Worm (Caenorhabditis elegans): Measurements from ENCODE around the gene ergi-3.

ce11 chrX:15585144-15585543 lies 31.4 kb downstream of the ergi-3 start:
- no peak for TF ChIP-seq dao-5 (tag; optimal IDR thresholded peaks at IDR 0.05)
- TF ChIP-seq him-1 (tag; optimal IDR thresholded peaks at IDR 0.05) = no peak
- no peak for TF ChIP-seq W03F9.2 (tag; optimal IDR thresholded peaks at IDR 0.05)

Data from whole organism, L4/young adult.